Worm (Caenorhabditis elegans) whole organism, midembryonic: ENCODE data around the gene dnj-22.

Source experiments
- T22C8.4 ChIP-seq: fragments of 200-800 bp; sonication (Bioruptor generic); IDR thresholded peaks from 2 replicates; pipeline ENCODE4 v1.3.6; 2022; ENCODE audit warnings: missing genetic modification characterization, missing compliant biosample characterization
- cog-1 ChIP-seq: sonication (generic microtip); optimal IDR thresholded peaks from 2 replicates; lab custom pipeline; 2016; ENCODE audit warnings: missing genetic modification characterization, missing compliant biosample characterization
- flt-1 ChIP-seq: fragments of 200-800 bp; sonication (Bioruptor generic); IDR thresholded peaks from 2 replicates; pipeline ENCODE4 v1.3.6; 2022; ENCODE audit warnings: missing genetic modification characterization, missing compliant biosample characterization
- klf-2 ChIP-seq: fragments of 200-800 bp; sonication (Bioruptor generic); conservative IDR thresholded peaks from 2 replicates; pipeline ENCODE4 v1.3.6; 2022; ENCODE audit warnings: missing genetic modification reagents, missing genetic modification characterization, missing compliant biosample characterization
- med-1 ChIP-seq: sonication (generic microtip); optimal IDR thresholded peaks from 2 replicates; lab custom pipeline; 2017; ENCODE audit warnings: missing genetic modification characterization, mild to moderate bottlenecking, missing compliant biosample characterization, antibody characterized with exemption, missing genetic modification reagents; ENCODE audit not compliant: insufficient read depth
- ref-1 ChIP-seq: fragments of 200-800 bp; sonication (Bioruptor generic); conservative IDR thresholded peaks from 2 replicates; pipeline ENCODE4 v1.3.6; 2022; ENCODE audit warnings: missing genetic modification reagents, missing genetic modification characterization, missing compliant biosample characterization
- tab-1 ChIP-seq: fragments of 200-800 bp; sonication (Bioruptor generic); IDR thresholded peaks from 2 replicates; pipeline ENCODE4 v1.3.6; 2022; ENCODE audit warnings: missing genetic modification characterization, missing compliant biosample characterization
- ztf-23 ChIP-seq: fragments of 200-800 bp; sonication (Bioruptor generic); IDR thresholded peaks from 2 replicates; pipeline ENCODE4 v1.3.6; 2022; ENCODE audit warnings: missing genetic modification reagents, missing genetic modification characterization, missing compliant biosample characterization
- ztf-29 ChIP-seq: fragments of 200-800 bp; sonication (Bioruptor generic); IDR thresholded peaks from 2 replicates; pipeline ENCODE4 v1.3.6; 2022; ENCODE audit warnings: missing genetic modification reagents, missing genetic modification characterization, missing compliant biosample characterization

dnj-22 gene

DNA sequence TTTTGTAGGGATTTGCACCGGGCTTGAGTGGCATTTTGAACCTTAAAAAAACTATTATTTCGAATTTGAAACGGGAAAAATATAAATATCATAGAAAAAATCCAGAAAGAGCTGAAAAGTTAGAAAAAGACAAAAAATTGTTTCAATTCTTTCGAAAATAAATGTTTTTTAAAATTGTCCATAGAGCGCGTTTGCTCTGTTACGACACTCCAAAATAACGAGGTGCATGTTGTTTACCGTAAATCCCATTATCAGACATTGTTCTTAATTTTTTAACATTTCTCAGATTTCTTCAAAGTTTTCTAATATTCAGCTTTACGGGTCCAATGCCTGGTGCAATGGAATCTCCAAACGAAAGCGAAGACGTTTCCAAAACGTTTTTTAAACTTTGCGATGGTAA is at the start of gene dnj-22, which contains the start of gene natc-1:
dnj-22 (minus strand) TSS at position 47 of the 400 bp plus-strand sequence.
natc-1 (plus strand) TSS at position 286 of the 400 bp plus-strand sequence.
- TF ChIP-seq cog-1 (tag; lab: Kevin White, UChicago) (peak; percentile 67), klf-2 (GFP tag; lab: Robert Waterston, UW) (no peak), flt-1 (GFP tag; lab: Robert Waterston, UW) (no peak)

DNA sequence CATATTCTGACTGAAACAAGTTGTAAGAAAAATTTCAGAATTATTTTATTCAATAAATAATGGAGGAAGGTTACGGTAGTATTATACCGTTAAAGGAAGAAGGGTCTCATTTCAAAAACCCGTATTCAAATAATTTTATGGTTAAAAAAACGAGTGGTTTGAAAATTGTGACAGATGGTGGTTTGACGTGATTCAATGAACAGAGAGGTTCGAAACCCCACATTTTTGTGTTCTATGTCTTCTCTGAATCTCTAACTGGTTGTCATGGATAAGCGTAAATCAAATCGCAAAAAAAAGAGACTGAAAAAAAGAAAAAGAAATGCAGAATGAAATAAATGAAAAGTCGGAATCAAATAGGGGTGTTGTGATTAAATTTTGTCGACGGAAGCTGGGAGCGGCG is 45.4 kb upstream of the dnj-22 start, which contains the start of gene ZK994.6:
ZK994.6 (minus strand) TSS at position 101 of the 400 bp plus-strand sequence.
- TF ChIP-seq klf-2 (GFP tag; lab: Robert Waterston, UW) (no peak), cog-1 (tag; lab: Kevin White, UChicago) (no peak), med-1 (GFP tag; lab: Kevin White, UChicago) (no peak), ztf-23 (GFP tag; lab: Robert Waterston, UW) (no peak), ztf-29 (GFP tag; lab: Robert Waterston, UW) (no peak), ref-1 (GFP tag; lab: Robert Waterston, UW) (no peak), T22C8.4 (GFP tag; lab: Robert Waterston, UW) (no peak), flt-1 (GFP tag; lab: Robert Waterston, UW) (no peak), tab-1 (GFP tag; lab: Robert Waterston, UW) (no peak)

DNA sequence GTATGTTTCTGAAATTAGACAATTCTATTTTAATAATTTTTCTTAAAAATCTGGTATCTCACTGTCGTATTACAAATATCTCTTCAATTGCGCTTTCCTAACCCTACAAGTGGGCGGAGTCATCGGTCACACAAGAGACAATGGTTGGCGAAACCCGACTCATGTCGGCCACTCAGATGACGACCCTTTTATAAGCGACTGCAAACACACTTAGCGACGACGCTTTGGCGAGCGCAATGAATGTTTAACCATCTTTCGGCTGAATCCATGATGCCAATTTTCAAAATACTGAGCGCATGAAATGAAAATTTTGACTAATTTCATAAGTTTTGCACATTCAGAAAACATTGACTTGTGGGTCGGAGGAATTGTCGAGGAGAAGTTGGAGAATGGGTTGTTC is 38.4 kb upstream of the dnj-22 start:
- peak; percentile 98 for TF ChIP-seq ref-1 (GFP tag; lab: Robert Waterston, UW)
- TF ChIP-seq klf-2 (GFP tag; lab: Robert Waterston, UW): peak; percentile 100
- peak; percentile 93 for TF ChIP-seq med-1 (GFP tag; lab: Kevin White, UChicago)
- peak; percentile 99 for TF ChIP-seq ztf-29 (GFP tag; lab: Robert Waterston, UW)
- peak; percentile 98 for TF ChIP-seq T22C8.4 (GFP tag; lab: Robert Waterston, UW)
- TF ChIP-seq flt-1 (GFP tag; lab: Robert Waterston, UW): peak; percentile 99
- TF ChIP-seq ztf-23 (GFP tag; lab: Robert Waterston, UW): peak; percentile 99
- TF ChIP-seq cog-1 (tag; lab: Kevin White, UChicago): peak; percentile 97
- TF ChIP-seq tab-1 (GFP tag; lab: Robert Waterston, UW): peak; percentile 100

DNA sequence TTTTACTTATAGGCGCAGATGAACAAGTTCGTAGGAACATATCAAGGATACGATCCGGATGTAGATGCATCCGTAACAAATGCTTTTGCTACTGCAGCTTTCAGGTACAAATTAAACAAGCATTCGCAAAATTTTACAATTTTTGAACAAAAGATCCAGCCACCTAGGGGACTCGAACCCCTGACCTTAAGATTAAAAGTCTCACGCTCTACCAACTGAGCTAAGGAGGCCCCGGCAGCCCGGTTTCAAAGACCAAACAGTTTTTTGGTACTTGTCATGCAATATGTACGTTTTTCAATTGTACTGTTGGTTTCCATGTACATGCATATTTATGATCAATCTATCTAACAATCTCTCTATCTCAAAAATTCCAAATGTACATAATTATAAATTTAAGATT is 37.5 kb upstream of the dnj-22 start:
- TF ChIP-seq flt-1 (GFP tag; lab: Robert Waterston, UW): no peak
- TF ChIP-seq ztf-23 (GFP tag; lab: Robert Waterston, UW): no peak
- TF ChIP-seq ztf-29 (GFP tag; lab: Robert Waterston, UW): no peak
- no peak for TF ChIP-seq tab-1 (GFP tag; lab: Robert Waterston, UW)
- no peak for TF ChIP-seq cog-1 (tag; lab: Kevin White, UChicago)
- TF ChIP-seq med-1 (GFP tag; lab: Kevin White, UChicago): no peak
- no peak for TF ChIP-seq T22C8.4 (GFP tag; lab: Robert Waterston, UW)
- no peak for TF ChIP-seq klf-2 (GFP tag; lab: Robert Waterston, UW)
- no peak for TF ChIP-seq ref-1 (GFP tag; lab: Robert Waterston, UW)

DNA sequence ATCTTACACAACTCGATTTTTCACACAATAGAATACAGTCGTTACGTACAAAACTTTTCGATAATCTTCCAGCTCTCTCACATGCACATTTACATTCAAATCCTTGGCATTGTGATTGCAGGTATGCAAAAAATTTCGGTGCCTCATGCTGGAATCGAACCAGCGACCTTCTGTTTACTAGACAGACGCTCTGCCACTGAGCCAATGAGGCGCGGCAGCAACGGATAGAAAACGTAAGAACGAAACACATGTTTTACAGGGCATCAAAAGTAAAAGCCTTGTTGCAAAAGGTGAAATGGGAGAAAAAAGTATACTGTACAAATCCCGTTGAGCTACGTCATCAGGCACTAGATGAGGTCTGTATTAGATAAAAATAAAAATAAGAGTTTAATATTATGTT is 34.0 kb upstream of the dnj-22 start:
- 0 out of 2 replicates have a peak, but pooled peaks have one; percentile 8 for TF ChIP-seq tab-1 (GFP tag; lab: Robert Waterston, UW)
- no peak for TF ChIP-seq klf-2 (GFP tag; lab: Robert Waterston, UW)

DNA sequence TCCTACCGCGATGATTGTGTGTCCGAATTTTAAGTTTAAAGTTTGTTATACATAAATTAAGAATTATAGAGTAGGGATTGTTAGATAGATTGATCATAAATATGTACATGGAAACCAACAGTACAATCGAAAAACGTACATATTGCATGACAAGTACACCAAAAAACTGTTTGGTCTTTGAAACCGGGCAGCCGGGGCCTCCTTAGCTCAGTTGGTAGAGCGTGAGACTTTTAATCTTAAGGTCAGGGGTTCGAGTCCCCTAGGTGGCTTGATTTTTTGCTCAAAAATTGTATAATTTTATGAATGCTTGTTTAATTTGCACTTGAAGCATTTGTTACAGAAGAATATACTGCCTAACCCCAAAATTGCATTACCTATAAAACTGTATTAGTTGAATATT is 33.2 kb upstream of the dnj-22 start:
- TF ChIP-seq tab-1 (GFP tag; lab: Robert Waterston, UW) (no peak), ztf-23 (GFP tag; lab: Robert Waterston, UW) (no peak), klf-2 (GFP tag; lab: Robert Waterston, UW) (no peak), T22C8.4 (GFP tag; lab: Robert Waterston, UW) (no peak)

DNA sequence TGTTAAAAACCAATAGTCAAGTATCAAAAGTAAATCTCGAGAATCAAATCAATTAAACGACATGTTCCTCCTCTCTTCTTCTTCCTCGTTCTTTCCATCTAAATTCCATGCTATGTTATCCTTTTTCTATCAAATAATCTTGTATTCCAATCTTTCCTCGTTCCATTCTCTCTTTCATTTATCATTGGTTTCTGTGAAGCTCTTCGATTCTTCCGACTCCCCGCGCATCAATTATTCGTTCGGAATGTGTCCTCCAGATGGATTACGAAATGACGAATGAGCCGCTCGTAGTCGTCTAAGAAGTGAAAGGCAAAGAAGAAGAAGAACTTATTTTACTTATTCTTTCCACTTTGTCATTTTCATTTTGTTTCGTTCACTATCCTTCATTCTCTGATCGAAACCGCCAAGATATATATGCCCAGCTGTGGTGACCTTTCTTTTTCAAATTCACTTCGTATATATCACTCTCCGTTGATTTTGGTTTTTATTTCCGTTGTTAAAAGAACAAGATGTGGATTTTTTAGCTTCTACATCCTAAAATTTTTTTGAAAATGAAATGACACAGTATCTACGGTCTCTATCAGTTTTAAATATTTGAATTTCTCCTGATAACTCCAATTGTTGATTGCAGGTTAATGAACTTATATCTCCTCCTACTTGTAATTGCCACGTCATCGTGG is 32.5 kb upstream of the dnj-22 start, which contains the start of gene pxn-1:
pxn-1 (plus strand) TSS at position 630 of the 680 bp plus-strand sequence.
- TF ChIP-seq flt-1 (GFP tag; lab: Robert Waterston, UW): no peak
- TF ChIP-seq ztf-23 (GFP tag; lab: Robert Waterston, UW): no peak
- TF ChIP-seq ztf-29 (GFP tag; lab: Robert Waterston, UW): no peak
- TF ChIP-seq ref-1 (GFP tag; lab: Robert Waterston, UW): no peak
- TF ChIP-seq T22C8.4 (GFP tag; lab: Robert Waterston, UW): no peak
- TF ChIP-seq tab-1 (GFP tag; lab: Robert Waterston, UW): no peak
- no peak for TF ChIP-seq klf-2 (GFP tag; lab: Robert Waterston, UW)
- TF ChIP-seq cog-1 (tag; lab: Kevin White, UChicago): no peak

DNA sequence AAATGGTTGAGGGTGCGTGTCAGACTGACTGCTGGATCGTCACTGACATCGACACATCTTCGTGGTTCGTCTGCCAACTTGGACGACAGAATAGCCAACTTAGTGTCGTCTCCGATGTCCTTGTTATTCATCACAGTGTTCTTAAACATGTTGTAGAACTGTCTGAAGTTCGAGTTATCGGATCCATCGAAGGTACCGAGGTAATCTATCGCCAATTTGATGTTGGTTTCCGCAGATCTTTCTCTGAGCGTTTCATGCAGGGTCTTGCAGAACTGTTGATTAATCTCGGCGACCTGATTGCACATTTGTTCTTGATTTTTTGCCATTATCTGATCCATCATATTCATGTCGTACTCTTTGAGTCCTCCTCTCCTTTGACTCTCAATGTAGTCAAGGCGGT is 19.4 kb upstream of the dnj-22 start:
- TF ChIP-seq cog-1 (tag; lab: Kevin White, UChicago): no peak
- no peak for TF ChIP-seq klf-2 (GFP tag; lab: Robert Waterston, UW)
- TF ChIP-seq ztf-23 (GFP tag; lab: Robert Waterston, UW): no peak
- no peak for TF ChIP-seq ztf-29 (GFP tag; lab: Robert Waterston, UW)
- no peak for TF ChIP-seq tab-1 (GFP tag; lab: Robert Waterston, UW)
- TF ChIP-seq flt-1 (GFP tag; lab: Robert Waterston, UW): no peak
- no peak for TF ChIP-seq T22C8.4 (GFP tag; lab: Robert Waterston, UW)
- no peak for TF ChIP-seq ref-1 (GFP tag; lab: Robert Waterston, UW)
- no peak for TF ChIP-seq med-1 (GFP tag; lab: Kevin White, UChicago)

DNA sequence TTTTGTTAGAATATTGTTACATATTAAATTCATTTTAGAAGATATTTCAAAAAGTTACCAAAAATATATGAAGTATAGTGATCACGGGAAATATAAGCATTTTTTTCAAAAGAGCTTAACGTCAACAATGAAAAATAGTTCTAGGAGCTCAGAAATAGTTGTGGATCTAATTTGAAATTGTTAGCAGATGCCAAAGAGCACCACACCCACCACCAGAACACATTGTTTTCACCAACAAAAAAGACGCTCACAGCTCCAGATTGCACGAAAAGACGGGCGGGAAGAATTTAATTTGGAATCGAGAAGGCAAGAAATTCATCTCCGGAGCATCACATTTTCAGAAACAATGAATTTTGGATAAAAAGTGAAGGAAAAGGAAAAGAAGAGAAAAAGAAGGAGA is 9.0 kb upstream of the dnj-22 start, which contains the start of gene gplb-1:
gplb-1 (minus strand) TSS at position 337 of the 400 bp plus-strand sequence.
- TF ChIP-seq tab-1 (GFP tag; lab: Robert Waterston, UW) (no peak), ref-1 (GFP tag; lab: Robert Waterston, UW) (no peak), cog-1 (tag; lab: Kevin White, UChicago) (no peak), klf-2 (GFP tag; lab: Robert Waterston, UW) (no peak), flt-1 (GFP tag; lab: Robert Waterston, UW) (no peak), ztf-23 (GFP tag; lab: Robert Waterston, UW) (no peak), ztf-29 (GFP tag; lab: Robert Waterston, UW) (no peak), T22C8.4 (GFP tag; lab: Robert Waterston, UW) (no peak), med-1 (GFP tag; lab: Kevin White, UChicago) (no peak)
